Fruit fly (Drosophila melanogaster): ENCODE data around the gene Strip.

- TF ChIP-seq usp (GFP tag; optimal IDR thresholded peaks at IDR 0.05) (no peak), pan (optimal IDR thresholded peaks at IDR 0.05) (no peak)
These were observed at the start of gene Strip for dm6 chr3L:3328771-3329170.

Data from whole organism.